Fruit fly (Drosophila melanogaster) whole organism, embryonic: ENCODE results near the gene CG11902.

Experiments
- Asciz ChIP-seq: fragments of 200-800 bp; sonication (Bioruptor generic); optimal IDR thresholded peaks from 2 replicates; lab custom pipeline; 2017; ENCODE audit warnings: missing biosample characterization, mild to moderate bottlenecking, missing genetic modification characterization, missing genetic modification reagents
- Awh ChIP-seq: fragments of 200-800 bp; sonication (Bioruptor generic); IDR thresholded peaks from 2 replicates; pipeline ENCODE4, ENCODE4 v1.3.6; 2022; ENCODE audit warnings: missing biosample characterization, missing genetic modification characterization
- CG10543 ChIP-seq: fragments of 200-800 bp; sonication (Bioruptor generic); optimal IDR thresholded peaks from 3 replicates; lab custom pipeline; 2017; ENCODE audit warnings: missing biosample characterization, mild to moderate bottlenecking, missing genetic modification characterization, moderate library complexity
- CG11696 ChIP-seq: fragments of 200-800 bp; sonication (Bioruptor generic); IDR thresholded peaks from 2 replicates; pipeline ENCODE4 v1.3.6; 2022; ENCODE audit warnings: missing biosample characterization, missing genetic modification characterization
- CG12769 ChIP-seq: fragments of 200-800 bp; sonication (Bioruptor generic); optimal IDR thresholded peaks from 2 replicates; lab custom pipeline; 2019; ENCODE audit warnings: missing biosample characterization, mild to moderate bottlenecking, missing genetic modification characterization, moderate library complexity
- CG13894 ChIP-seq: fragments of 200-800 bp; sonication (Bioruptor generic); optimal IDR thresholded peaks from 3 replicates; lab custom pipeline; 2018; ENCODE audit warnings: missing biosample characterization, mild to moderate bottlenecking, missing genetic modification characterization, moderate library complexity
- CG14965 ChIP-seq: fragments of 200-800 bp; sonication (Bioruptor generic); optimal IDR thresholded peaks from 2 replicates; lab custom pipeline; 2016; ENCODE audit warnings: missing biosample characterization, missing genetic modification characterization, borderline replicate concordance
- CG15269 ChIP-seq: fragments of 200-800 bp; sonication (Bioruptor generic); optimal IDR thresholded peaks from 2 replicates; lab custom pipeline; 2018; ENCODE audit warnings: missing biosample characterization, mild to moderate bottlenecking, missing genetic modification characterization, moderate library complexity
- CG18764 ChIP-seq: fragments of 200-800 bp; sonication (Bioruptor generic); optimal IDR thresholded peaks from 3 replicates; lab custom pipeline; 2016; ENCODE audit warnings: missing biosample characterization, missing genetic modification characterization
- CG31365 ChIP-seq: fragments of 200-800 bp; sonication (Bioruptor generic); optimal IDR thresholded peaks from 2 replicates; lab custom pipeline; 2018; ENCODE audit warnings: missing biosample characterization, mild to moderate bottlenecking, missing genetic modification characterization
- CG7271 ChIP-seq: fragments of 200-800 bp; sonication (Bioruptor generic); optimal IDR thresholded peaks from 2 replicates; lab custom pipeline; 2018; ENCODE audit warnings: missing biosample characterization, mild to moderate bottlenecking, missing genetic modification characterization, moderate library complexity
- CG8290 ChIP-seq, 3 experiments: fragments of 200-800 bp; sonication (Bioruptor generic); optimal IDR thresholded peaks; 2 replicates each; lab custom pipeline; 2016 to 2019; ENCODE audit warnings: missing biosample characterization in 3 of 3, missing genetic modification characterization in 3 of 3, mild to moderate bottlenecking in 2 of 3, moderate library complexity in 1 of 3
- Chrac-16 ChIP-seq: fragments of 200-800 bp; sonication (Bioruptor generic); optimal IDR thresholded peaks from 3 replicates; lab custom pipeline; 2016; ENCODE audit warnings: missing biosample characterization, missing genetic modification characterization
- Dbx ChIP-seq: fragments of 200-800 bp; sonication (Bioruptor generic); IDR thresholded peaks from 3 replicates; pipeline ENCODE4 v1.3.6; 2022; ENCODE audit warnings: missing biosample characterization, missing genetic modification characterization
- Dfd ChIP-seq, 2 experiments: fragments of >200 bp; optimal IDR thresholded peaks; 2 replicates each; lab custom pipeline; 2017; ENCODE audit warnings: missing biosample characterization in 2 of 2, missing genetic modification characterization in 2 of 2
- Ets65A ChIP-seq: fragments of 200-800 bp; sonication (Bioruptor generic); peaks from one replicate; lab custom pipeline; 2016; ENCODE audit warnings: missing biosample characterization, missing genetic modification characterization
- Hsf ChIP-seq: fragments of 200-800 bp; sonication (Bioruptor generic); optimal IDR thresholded peaks from 3 replicates; lab custom pipeline; 2016; ENCODE audit warnings: missing biosample characterization, missing genetic modification characterization
- Mes4 ChIP-seq: fragments of 200-800 bp; sonication (Bioruptor generic); optimal IDR thresholded peaks from 2 replicates; lab custom pipeline; 2016; ENCODE audit warnings: missing biosample characterization, missing genetic modification characterization
- Trl ChIP-seq, 3 experiments: fragments of >200 bp in 2 of 3; fragments of 200-800 bp in 1 of 3; sonication (Bioruptor generic) in 1 of 3; optimal IDR thresholded peaks; 2 replicates in 1 of 3; 3 replicates in 2 of 3; lab custom pipeline; 2016 to 2017; ENCODE audit warnings: missing biosample characterization in 1 of 3, missing genetic modification characterization in 1 of 3
- chinmo ChIP-seq: fragments of 200-800 bp; sonication (Bioruptor generic); IDR thresholded peaks from 4 replicates; pipeline ENCODE4 v1.3.6; 2022; ENCODE audit warnings: missing biosample characterization, missing genetic modification characterization; ENCODE audit not compliant: partially characterized antibody
- exex ChIP-seq: fragments of 200-800 bp; sonication (Bioruptor generic); optimal IDR thresholded peaks from 4 replicates; lab custom pipeline; 2018; ENCODE audit warnings: missing biosample characterization, mild to moderate bottlenecking, missing genetic modification characterization, moderate library complexity
- gsb ChIP-seq: fragments of 200-800 bp; sonication (Bioruptor generic); IDR thresholded peaks from 2 replicates; pipeline ENCODE4 v1.3.6; 2022; ENCODE audit warnings: missing biosample characterization, missing genetic modification characterization
- hkb ChIP-seq, 2 experiments: fragments of 200-800 bp in 1 of 2; fragments of >200 bp in 1 of 2; sonication (Bioruptor generic) in 1 of 2; IDR thresholded peaks in 1 of 2; optimal IDR thresholded peaks in 1 of 2; 2 replicates each; pipeline versions ENCODE4 v1.3.6 to Lab custom; 2017 to 2022; ENCODE audit warnings: missing biosample characterization in 1 of 2, missing genetic modification characterization in 1 of 2
- lbe ChIP-seq: fragments of 200-800 bp; sonication (Bioruptor generic); optimal IDR thresholded peaks from 2 replicates; lab custom pipeline; 2016; ENCODE audit warnings: missing biosample characterization, mild to moderate bottlenecking, missing genetic modification characterization
- sug ChIP-seq: fragments of 200-800 bp; optimal IDR thresholded peaks from 2 replicates; lab custom pipeline; 2019; ENCODE audit warnings: missing biosample characterization, mild to moderate bottlenecking, missing genetic modification characterization, moderate library complexity
- tll ChIP-seq, 2 experiments: fragments of 200-800 bp in 1 of 2; fragments of >200 bp in 1 of 2; sonication (Bioruptor generic) in 1 of 2; optimal IDR thresholded peaks; 2 replicates each; lab custom pipeline; 2017 to 2019; ENCODE audit warnings: missing biosample characterization in 2 of 2, missing genetic modification characterization in 2 of 2, mild to moderate bottlenecking in 1 of 2, moderate library complexity in 1 of 2
- ttk ChIP-seq: fragments of 200-800 bp; sonication (Bioruptor generic); IDR thresholded peaks from 2 replicates; pipeline ENCODE4 v2.1.2; 2022; ENCODE audit warnings: missing biosample characterization, missing genetic modification characterization
- wor ChIP-seq: fragments of 200-800 bp; sonication (Bioruptor generic); IDR thresholded peaks from 2 replicates; pipeline ENCODE4 v1.3.6; 2022; ENCODE audit warnings: missing biosample characterization, missing genetic modification characterization
- zen2 ChIP-seq: fragments of 200-800 bp; sonication (Bioruptor generic); IDR thresholded peaks from 3 replicates; pipeline ENCODE4 v1.3.6; 2022; ENCODE audit warnings: missing biosample characterization, missing genetic modification characterization; ENCODE audit not compliant: partially characterized antibody

The CG11902 gene

DNA sequence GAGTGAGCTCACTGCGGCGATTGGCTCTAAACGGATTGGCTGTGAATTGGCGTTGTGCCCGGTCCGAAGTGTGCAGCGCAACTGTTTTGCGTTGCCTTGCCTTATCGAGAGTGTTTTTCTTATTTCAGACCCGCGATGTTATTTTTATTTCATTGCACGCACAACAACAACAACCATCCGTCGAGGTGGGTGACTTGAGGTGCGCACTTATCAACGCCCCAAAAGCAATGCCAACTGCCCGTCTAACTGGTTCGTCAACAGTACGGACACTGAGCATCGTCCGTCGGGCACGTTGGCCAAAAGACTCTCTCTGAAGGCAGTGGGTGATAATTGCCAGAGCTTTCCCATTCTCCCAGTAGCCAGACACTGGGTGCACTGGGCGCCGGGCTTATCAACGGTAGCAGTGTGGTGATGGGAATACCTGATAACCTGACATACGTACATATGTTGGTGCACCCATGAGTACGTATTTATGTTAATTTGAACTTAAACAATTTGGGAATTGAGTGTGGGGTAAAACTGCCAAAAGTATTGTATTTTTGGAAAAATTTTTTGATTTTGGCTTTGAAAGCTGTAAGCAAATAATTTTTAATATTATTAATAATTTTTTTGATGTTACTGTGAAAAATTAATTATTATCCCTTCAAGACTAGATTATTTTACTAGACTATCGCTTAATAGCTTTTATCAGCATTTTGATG is 39.6 kb upstream of the CG11902 start, which contains the start of gene CG31102 (continued):
- 0 out of 3 replicates have a peak, but pooled peaks have one; percentile 39 for TF ChIP-seq zen2 (GFP tag; lab: Robert Waterston, UW)
- no peak for TF ChIP-seq CG31365
- peak; percentile 32 for TF ChIP-seq CG10543
- peak; percentile 85; the same call in 3 of the 4 replicates for TF ChIP-seq chinmo (GFP tag; lab: Robert Waterston, UW)
- peak; percentile 58 for TF ChIP-seq Ets65A (GFP tag; lab: Kevin White, UChicago)
- TF ChIP-seq CG11696 (GFP tag; lab: Robert Waterston, UW), result peak; percentile 53; the same call in 1 of the 2 replicates
- TF ChIP-seq Mes4 (GFP tag; lab: Kevin White, UChicago), result no peak
- no peak for TF ChIP-seq CG18764 (GFP tag; lab: Kevin White, UChicago)

DNA sequence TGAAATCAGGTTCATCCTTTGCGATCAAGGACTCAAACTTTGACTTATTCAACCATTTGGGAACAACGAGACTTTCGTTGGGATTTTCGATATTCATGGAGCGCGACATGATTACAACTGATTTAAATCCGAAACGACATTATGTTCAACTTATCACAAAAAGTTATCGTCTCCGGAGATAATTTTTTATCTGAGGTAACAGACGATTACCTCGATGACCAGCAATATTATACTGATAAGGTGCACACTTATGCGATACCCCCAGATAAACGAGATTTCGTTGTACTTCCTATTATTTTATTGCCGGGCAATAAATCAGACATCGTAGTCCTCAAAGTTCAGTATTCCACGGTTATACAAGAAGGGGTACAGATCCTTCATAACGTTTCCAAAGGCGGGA is 37.4 kb upstream of the CG11902 start, which contains the start of gene CG31097:
TSS of gene CG31097 (minus strand) at position 101 of the 400 bp plus-strand sequence.
- TF ChIP-seq CG14965, result no peak
- TF ChIP-seq exex (tag; lab: Kevin White, UChicago), result peak; percentile 4

DNA sequence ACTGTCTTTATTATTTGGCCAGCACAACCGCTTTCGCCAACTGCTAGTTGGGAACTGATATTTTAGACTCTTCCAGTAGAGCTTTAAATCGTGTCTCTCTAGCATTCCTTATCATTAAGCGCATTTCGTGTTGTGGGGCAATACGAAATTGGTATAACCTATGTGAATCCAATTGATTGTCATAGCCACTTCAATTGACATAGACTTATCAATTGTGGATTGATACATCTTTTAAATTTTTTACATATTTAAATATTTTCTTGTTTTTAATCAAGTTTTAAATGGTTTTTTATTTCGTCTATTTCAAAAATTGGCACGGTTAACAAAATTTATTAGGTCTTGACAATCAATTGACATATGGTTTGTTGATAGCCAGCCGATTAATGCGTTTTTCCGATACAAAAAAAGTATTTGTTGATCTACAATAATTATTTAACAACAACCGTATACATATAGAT is 35.5 kb upstream of the CG11902 start, which contains the start of gene CG31288:
TSS of gene CG31288 (minus strand) at position 51 of the 458 bp plus-strand sequence.
- no peak for TF ChIP-seq Chrac-16 (GFP tag; lab: Kevin White, UChicago)
- TF ChIP-seq exex (tag; lab: Kevin White, UChicago), result peak; percentile 46
- no peak for TF ChIP-seq wor
- TF ChIP-seq Awh (GFP tag; lab: Robert Waterston, UW), result no peak
- TF ChIP-seq Hsf, result no peak
- no peak for TF ChIP-seq gsb (GFP tag; lab: Robert Waterston, UW)
- TF ChIP-seq Dfd (GFP tag; optimal IDR thresholded peaks at IDR 0.05; lab: Kevin White, UChicago), result no peak

DNA sequence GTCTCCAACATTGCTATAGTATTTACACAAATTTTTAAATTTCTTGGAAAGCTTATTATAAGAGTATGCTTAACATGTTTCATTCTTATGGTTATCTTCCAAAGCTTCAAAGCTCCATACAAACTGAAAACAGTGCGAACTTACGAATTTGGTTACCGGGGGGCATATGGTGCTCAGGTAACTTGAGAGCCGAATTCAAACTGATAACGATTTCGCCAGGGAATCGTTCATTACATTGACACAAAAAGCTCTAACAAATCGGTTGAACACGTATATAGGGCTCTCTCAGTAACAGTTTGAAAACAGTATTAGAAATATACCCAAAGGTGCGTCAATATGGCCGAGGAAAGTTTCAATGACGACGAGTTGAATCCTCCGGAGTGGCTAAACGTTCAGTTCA is 34.5 kb upstream of the CG11902 start, which contains the start of gene CG13659:
TSS of gene CG13659 (plus strand) at position 317 of the 400 bp plus-strand sequence.
- TF ChIP-seq exex (tag; lab: Kevin White, UChicago), result peak; percentile 23
- TF ChIP-seq hkb (optimal IDR thresholded peaks at IDR 0.05; lab: Kevin White, UChicago), result no peak
- peak; percentile 10; the same call in 1 of the 2 replicates for TF ChIP-seq hkb (GFP tag; IDR thresholded peaks at IDR 0.05; lab: Robert Waterston, UW)
- peak; percentile 41 for TF ChIP-seq CG15269 (tag; lab: Kevin White, UChicago)
- peak; percentile 30 for TF ChIP-seq CG13894 (tag; lab: Kevin White, UChicago)
- TF ChIP-seq CG8290 (GFP tag; optimal IDR thresholded peaks at IDR 0.05; lab: Kevin White, UChicago), result no peak
- peak in 1 of 2 experiments; percentile 4 for TF ChIP-seq CG8290 (tag; optimal IDR thresholded peaks at IDR 0.05; lab: Kevin White, UChicago)
- peak; percentile 61 for TF ChIP-seq CG12769 (tag; lab: Kevin White, UChicago)
- 0 out of 3 replicates have a peak, but pooled peaks have one; percentile 28 for TF ChIP-seq Dbx (GFP tag; lab: Robert Waterston, UW)
- TF ChIP-seq ttk, result no peak
- peak; percentile 97 for TF ChIP-seq sug (tag; lab: Kevin White, UChicago)
- TF ChIP-seq Trl (optimal IDR thresholded peaks at IDR 0.05; lab: Kevin White, UChicago), result peak in 1 of 2 experiments; percentile 19
- no peak for TF ChIP-seq Trl (GFP tag; optimal IDR thresholded peaks at IDR 0.05; lab: Kevin White, UChicago)
- TF ChIP-seq Asciz (GFP tag; lab: Kevin White, UChicago), result no peak
- TF ChIP-seq chinmo (GFP tag; lab: Robert Waterston, UW), result peak; percentile 57; the same call in 1 of the 4 replicates
- no peak for TF ChIP-seq tll (GFP tag; optimal IDR thresholded peaks at IDR 0.05; lab: Kevin White, UChicago)

DNA sequence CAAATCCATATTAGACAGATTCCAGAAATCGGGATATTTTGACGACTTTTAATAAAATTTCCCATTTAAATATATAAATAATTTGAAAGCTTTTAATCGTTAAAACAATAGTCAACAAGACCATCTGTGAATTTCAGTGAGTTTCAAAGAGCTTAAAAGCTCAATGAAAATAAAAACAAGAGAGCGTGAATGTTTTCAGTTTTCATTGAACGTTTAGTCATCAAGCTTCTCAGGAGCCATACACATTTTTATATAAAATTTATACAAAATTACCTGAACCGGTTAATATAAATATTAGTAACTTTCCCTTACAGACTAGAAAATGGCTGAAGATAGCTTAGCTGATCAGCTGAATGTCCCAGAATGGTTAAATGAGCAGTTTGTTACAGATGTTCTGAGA is 32.8 kb upstream of the CG11902 start, which contains the start of gene CG31370:
TSS of gene CG31370 (plus strand) at position 226 of the 400 bp plus-strand sequence.
- TF ChIP-seq CG7271 (no peak), lbe (GFP tag; lab: Kevin White, UChicago) (peak; percentile 30)
- TF ChIP-seq, all 482 proteins: peak for 1
